Worm (Caenorhabditis elegans) whole organism, mixed stage, embryonic: ENCODE measurements around the gene C35D10.6.

Source experiments
- M03D4.4 ChIP-seq: sonication (generic microtip); optimal IDR thresholded peaks from 2 replicates; lab custom pipeline; 2017; ENCODE audit warnings: mild to moderate bottlenecking, missing genetic modification characterization, missing compliant biosample characterization
- blmp-1 ChIP-seq: fragments of 150-350 bp; optimal IDR thresholded peaks from 2 replicates; lab custom pipeline; 2014; ENCODE audit warnings: missing biosample characterization, missing genetic modification characterization
- ceh-43 ChIP-seq: fragments of 200-800 bp; sonication (Bioruptor generic); optimal IDR thresholded peaks from 2 replicates; lab custom pipeline; 2018; ENCODE audit warnings: mild to moderate bottlenecking, missing genetic modification characterization, moderate library complexity, missing compliant biosample characterization
- elt-1 ChIP-seq: sonication (generic microtip); optimal IDR thresholded peaks from 2 replicates; lab custom pipeline; 2017; ENCODE audit warnings: missing genetic modification characterization, mild to moderate bottlenecking, missing compliant biosample characterization, antibody characterized with exemption, moderate library complexity, borderline replicate concordance; ENCODE audit not compliant: insufficient read depth
- ham-2 ChIP-seq: fragments of 200-800 bp; sonication (Bioruptor generic); optimal IDR thresholded peaks from 2 replicates; lab custom pipeline; 2018; ENCODE audit warnings: mild to moderate bottlenecking, missing genetic modification characterization, missing compliant biosample characterization
- lsy-2 ChIP-seq: fragments of 150-350 bp; optimal IDR thresholded peaks from 2 replicates; lab custom pipeline; 2014; ENCODE audit warnings: missing biosample characterization, missing genetic modification characterization
- mep-1 ChIP-seq: fragments of 150-350 bp; optimal IDR thresholded peaks from 2 replicates; lab custom pipeline; 2017; ENCODE audit warnings: missing biosample characterization, missing genetic modification reagents, missing genetic modification characterization, inconsistent platforms
- mls-2 ChIP-seq: sonication (generic microtip); optimal IDR thresholded peaks from 2 replicates; lab custom pipeline; 2016; ENCODE audit warnings: mild to moderate bottlenecking, missing genetic modification characterization, moderate library complexity, missing compliant biosample characterization
- nhr-28 ChIP-seq: fragments of 150-350 bp; optimal IDR thresholded peaks from 2 replicates; lab custom pipeline; 2014; ENCODE audit warnings: missing biosample characterization, missing genetic modification characterization
- sem-2 ChIP-seq: fragments of 200-800 bp; sonication (Bioruptor generic); optimal IDR thresholded peaks from 2 replicates; lab custom pipeline; 2018; ENCODE audit warnings: mild to moderate bottlenecking, missing genetic modification characterization, missing compliant biosample characterization
- snpc-4 ChIP-seq: fragments of 150-350 bp; optimal IDR thresholded peaks from 2 replicates; lab custom pipeline; 2014; ENCODE audit warnings: missing biosample characterization, missing genetic modification characterization
- sptf-1 ChIP-seq: sonication (generic microtip); optimal IDR thresholded peaks from 2 replicates; lab custom pipeline; 2017; ENCODE audit warnings: mild to moderate bottlenecking, missing genetic modification characterization, moderate library complexity, missing compliant biosample characterization
- zip-8 ChIP-seq: fragments of 150-350 bp; optimal IDR thresholded peaks from 2 replicates; lab custom pipeline; 2014; ENCODE audit warnings: missing biosample characterization, missing genetic modification characterization
- ztf-11 ChIP-seq: fragments of 150-350 bp; optimal IDR thresholded peaks from 2 replicates; lab custom pipeline; 2014; ENCODE audit warnings: missing biosample characterization, missing genetic modification characterization

DNA sequence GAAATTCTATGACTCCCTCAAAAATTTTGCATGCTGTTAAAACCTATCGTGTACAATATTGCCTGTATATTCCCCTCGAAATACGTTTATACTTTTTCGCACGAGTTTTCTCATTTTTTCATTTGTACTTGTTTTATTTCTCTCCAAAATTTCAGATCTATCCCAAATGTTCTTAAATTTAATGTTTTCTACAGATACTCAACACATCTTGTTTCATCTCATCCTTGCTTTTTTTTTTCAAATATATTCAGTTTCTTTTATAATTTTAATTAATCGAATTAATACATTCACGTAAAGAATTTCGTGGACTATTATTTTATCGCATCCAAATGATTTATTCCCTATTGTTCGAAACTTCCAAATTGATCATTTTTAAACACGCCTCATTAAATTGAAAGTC, 4.2 kb upstream of the C35D10.6 start, which contains the start of gene C35D10.8:
- TF ChIP-seq lsy-2 (tag; lab: Kevin White, UChicago) (no peak), mep-1 (tag; lab: Kevin White, UChicago) (no peak), M03D4.4 (tag; lab: Kevin White, UChicago) (no peak), nhr-28 (tag; lab: Kevin White, UChicago) (no peak), ceh-43 (no peak), snpc-4 (tag; lab: Kevin White, UChicago) (no peak), blmp-1 (no peak), ham-2 (GFP tag; lab: Kevin White, UChicago) (no peak), sem-2 (GFP tag; lab: Kevin White, UChicago) (no peak), sptf-1 (no peak), elt-1 (tag; lab: Kevin White, UChicago) (no peak), ztf-11 (tag; lab: Kevin White, UChicago) (no peak), mls-2 (no peak), zip-8 (no peak)
